Fruit fly (Drosophila melanogaster) whole organism, prepupa: ENCODE results near the gene comm3.

ENCODE experiments used
- Blimp-1 ChIP-seq: fragments of 200-800 bp; sonication (Bioruptor generic); optimal IDR thresholded peaks from 3 replicates; lab custom pipeline; 2017; ENCODE audit warnings: missing biosample characterization, missing genetic modification characterization, mild to moderate bottlenecking, moderate library complexity, missing genetic modification reagents
- CG10631 ChIP-seq: fragments of 200-800 bp; sonication (Bioruptor generic); optimal IDR thresholded peaks from 2 replicates; lab custom pipeline; 2016; ENCODE audit warnings: missing biosample characterization, missing genetic modification characterization
- CG11294 ChIP-seq: fragments of 200-800 bp; sonication (Bioruptor generic); IDR thresholded peaks from 2 replicates; pipeline ENCODE4 v1.3.6; 2022; ENCODE audit warnings: missing biosample characterization, missing genetic modification characterization
- CG11762 ChIP-seq: fragments of 200-800 bp; sonication (Bioruptor generic); optimal IDR thresholded peaks from 3 replicates; lab custom pipeline; 2016; ENCODE audit warnings: missing biosample characterization, missing genetic modification characterization; ENCODE audit not compliant: insufficient read depth
- CG11902 ChIP-seq: fragments of 200-800 bp; sonication (Bioruptor generic); optimal IDR thresholded peaks from 3 replicates; lab custom pipeline; 2016; ENCODE audit warnings: missing biosample characterization, missing genetic modification characterization
- CG1621 ChIP-seq: fragments of 200-800 bp; sonication (Bioruptor generic); optimal IDR thresholded peaks from 3 replicates; lab custom pipeline; 2018; ENCODE audit warnings: missing biosample characterization, mild to moderate bottlenecking, missing genetic modification characterization
- CG16779 ChIP-seq: fragments of 200-800 bp; sonication (Bioruptor generic); optimal IDR thresholded peaks from 3 replicates; lab custom pipeline; 2017; ENCODE audit warnings: missing biosample characterization, mild to moderate bottlenecking, missing genetic modification characterization
- CG31627 ChIP-seq: fragments of 200-800 bp; sonication (Bioruptor generic); optimal IDR thresholded peaks from 3 replicates; lab custom pipeline; 2016; ENCODE audit warnings: missing biosample characterization, missing genetic modification characterization
- CG32006 ChIP-seq: fragments of 200-800 bp; sonication (Bioruptor generic); optimal IDR thresholded peaks from 3 replicates; lab custom pipeline; 2017; ENCODE audit warnings: missing biosample characterization, mild to moderate bottlenecking, missing genetic modification characterization
- CG34406 ChIP-seq: fragments of 200-800 bp; sonication (Bioruptor generic); optimal IDR thresholded peaks from 3 replicates; lab custom pipeline; 2016; ENCODE audit warnings: missing biosample characterization, missing genetic modification characterization
- CG3919 ChIP-seq: fragments of 200-800 bp; sonication (Bioruptor generic); optimal IDR thresholded peaks from 3 replicates; lab custom pipeline; 2016; ENCODE audit warnings: missing biosample characterization, missing genetic modification characterization
- CG4318 ChIP-seq: fragments of 200-800 bp; sonication (Bioruptor generic); optimal IDR thresholded peaks from 3 replicates; lab custom pipeline; 2017; ENCODE audit warnings: missing biosample characterization, mild to moderate bottlenecking, missing genetic modification characterization
- CG6163 ChIP-seq: fragments of 200-800 bp; sonication (Bioruptor generic); IDR thresholded peaks from 3 replicates; pipeline ENCODE4 v1.3.6; 2022; ENCODE audit warnings: missing biosample characterization, missing genetic modification characterization
- CG6792 ChIP-seq: fragments of 200-800 bp; sonication (Bioruptor generic); optimal IDR thresholded peaks from 3 replicates; lab custom pipeline; 2016; ENCODE audit warnings: missing biosample characterization, missing genetic modification characterization
- CG6808 ChIP-seq: fragments of 200-800 bp; sonication (Bioruptor generic); optimal IDR thresholded peaks from 3 replicates; lab custom pipeline; 2017; ENCODE audit warnings: missing biosample characterization, missing genetic modification characterization, mild to moderate bottlenecking, moderate library complexity, missing genetic modification reagents
- CG7368 ChIP-seq: fragments of 200-800 bp; sonication (Bioruptor generic); optimal IDR thresholded peaks from 3 replicates; lab custom pipeline; 2016; ENCODE audit warnings: missing biosample characterization, missing genetic modification characterization
- CG8319 ChIP-seq: fragments of 200-800 bp; sonication (Bioruptor generic); optimal IDR thresholded peaks from 3 replicates; lab custom pipeline; 2016; ENCODE audit warnings: missing biosample characterization, missing genetic modification characterization
- CG8632 ChIP-seq: fragments of 200-800 bp; sonication (Bioruptor generic); optimal IDR thresholded peaks from 3 replicates; lab custom pipeline; 2016; ENCODE audit warnings: missing biosample characterization, missing genetic modification characterization
- CG9139 ChIP-seq: fragments of 200-800 bp; sonication (Bioruptor generic); optimal IDR thresholded peaks from 3 replicates; lab custom pipeline; 2017; ENCODE audit warnings: missing biosample characterization, mild to moderate bottlenecking, missing genetic modification characterization
- Eip75B ChIP-seq: fragments of 200-800 bp; sonication (Bioruptor generic); optimal IDR thresholded peaks from 3 replicates; lab custom pipeline; 2016; ENCODE audit warnings: missing biosample characterization, missing genetic modification characterization
- Eip78C ChIP-seq: fragments of 200-800 bp; sonication (Bioruptor generic); peaks from one replicate; lab custom pipeline; 2016; ENCODE audit warnings: missing biosample characterization, missing genetic modification characterization
- Eip93F ChIP-seq: fragments of 200-800 bp; sonication (Bioruptor generic); optimal IDR thresholded peaks from 2 replicates; lab custom pipeline; 2016; ENCODE audit warnings: missing biosample characterization, mild to moderate bottlenecking, missing genetic modification characterization
- Ets21C ChIP-seq: fragments of 200-800 bp; sonication (Bioruptor generic); optimal IDR thresholded peaks from 3 replicates; lab custom pipeline; 2016; ENCODE audit warnings: missing biosample characterization, missing genetic modification characterization
- Ets96B ChIP-seq: fragments of 200-800 bp; optimal IDR thresholded peaks from 2 replicates; lab custom pipeline; 2019; ENCODE audit warnings: missing biosample characterization, mild to moderate bottlenecking, missing genetic modification characterization, moderate library complexity
- Gug ChIP-seq: fragments of 200-800 bp; sonication (Bioruptor generic); IDR thresholded peaks from 2 replicates; pipeline ENCODE4 v1.3.6; 2022; ENCODE audit warnings: missing biosample characterization, missing genetic modification characterization
- Hr38 ChIP-seq: sonication (Bioruptor generic); optimal IDR thresholded peaks from 2 replicates; lab custom pipeline; 2016; ENCODE audit warnings: missing biosample characterization, missing genetic modification characterization
- Hr39 ChIP-seq: fragments of 200-800 bp; sonication (Bioruptor generic); optimal IDR thresholded peaks from 2 replicates; lab custom pipeline; 2016; ENCODE audit warnings: missing biosample characterization, missing genetic modification characterization
- Hr4 ChIP-seq: fragments of 200-800 bp; sonication (Bioruptor generic); optimal IDR thresholded peaks from 3 replicates; lab custom pipeline; 2016; ENCODE audit warnings: missing biosample characterization, missing genetic modification characterization
- Lpt ChIP-seq: fragments of 200-800 bp; sonication (Bioruptor generic); optimal IDR thresholded peaks from 3 replicates; lab custom pipeline; 2016; ENCODE audit warnings: missing biosample characterization, missing genetic modification characterization
- Met ChIP-seq: fragments of 200-800 bp; sonication (Bioruptor generic); optimal IDR thresholded peaks from 3 replicates; lab custom pipeline; 2016; ENCODE audit warnings: missing biosample characterization, missing genetic modification characterization
- Sox102F ChIP-seq: fragments of 200-800 bp; sonication (Bioruptor generic); optimal IDR thresholded peaks from 2 replicates; lab custom pipeline; 2016; ENCODE audit warnings: missing biosample characterization, mild to moderate bottlenecking, missing genetic modification characterization
- Sox14 ChIP-seq: fragments of 200-800 bp; sonication (Bioruptor generic); optimal IDR thresholded peaks from 3 replicates; lab custom pipeline; 2016; ENCODE audit warnings: missing biosample characterization, missing genetic modification characterization
- Sox15 ChIP-seq: fragments of 200-800 bp; sonication (Bioruptor generic); optimal IDR thresholded peaks from 3 replicates; lab custom pipeline; 2016; ENCODE audit warnings: missing biosample characterization, missing genetic modification characterization
- achi ChIP-seq: fragments of 200-800 bp; sonication (Bioruptor generic); optimal IDR thresholded peaks from 3 replicates; lab custom pipeline; 2016; ENCODE audit warnings: missing biosample characterization, missing genetic modification characterization
- acj6 ChIP-seq: fragments of 200-800 bp; sonication (Bioruptor generic); optimal IDR thresholded peaks from 3 replicates; lab custom pipeline; 2016; ENCODE audit warnings: missing biosample characterization, missing genetic modification characterization
- dac ChIP-seq: fragments of 200-800 bp; sonication (Bioruptor generic); optimal IDR thresholded peaks from 2 replicates; lab custom pipeline; 2017; ENCODE audit warnings: missing biosample characterization, mild to moderate bottlenecking, missing genetic modification characterization
- dsx ChIP-seq: fragments of 200-800 bp; optimal IDR thresholded peaks from 3 replicates; lab custom pipeline; 2019; ENCODE audit warnings: missing biosample characterization, mild to moderate bottlenecking, missing genetic modification characterization, moderate library complexity; ENCODE audit not compliant: poor library complexity, severe bottlenecking
- eg ChIP-seq: fragments of 200-800 bp; sonication (Bioruptor generic); IDR thresholded peaks from 3 replicates; pipeline ENCODE4 v1.3.6; 2022; ENCODE audit warnings: missing biosample characterization, missing genetic modification characterization
- esn ChIP-seq: fragments of 200-800 bp; sonication (Bioruptor generic); optimal IDR thresholded peaks from 2 replicates; lab custom pipeline; 2016; ENCODE audit warnings: missing biosample characterization, mild to moderate bottlenecking, missing genetic modification characterization, moderate library complexity
- fd59A ChIP-seq: fragments of 200-800 bp; sonication (Bioruptor generic); optimal IDR thresholded peaks from 2 replicates; lab custom pipeline; 2017; ENCODE audit warnings: missing biosample characterization, mild to moderate bottlenecking, missing genetic modification characterization, missing genetic modification reagents
- fkh ChIP-seq: fragments of 200-800 bp; sonication (Bioruptor generic); optimal IDR thresholded peaks from 3 replicates; lab custom pipeline; 2017; ENCODE audit warnings: missing biosample characterization, mild to moderate bottlenecking, missing genetic modification characterization, moderate library complexity
- lz ChIP-seq: fragments of 200-800 bp; sonication (Bioruptor generic); optimal IDR thresholded peaks from 3 replicates; lab custom pipeline; 2016; ENCODE audit warnings: missing biosample characterization, missing genetic modification characterization
- net ChIP-seq: fragments of 200-800 bp; sonication (Bioruptor generic); optimal IDR thresholded peaks from 3 replicates; lab custom pipeline; 2016; ENCODE audit warnings: missing biosample characterization, missing genetic modification characterization
- pdm3 ChIP-seq: fragments of 200-800 bp; sonication (Bioruptor generic); optimal IDR thresholded peaks from 3 replicates; lab custom pipeline; 2016; ENCODE audit warnings: missing biosample characterization, missing genetic modification characterization
- salr ChIP-seq, 2 experiments: fragments of 200-800 bp; sonication (Bioruptor generic); optimal IDR thresholded peaks; 3 replicates each; lab custom pipeline; 2016 to 2018; ENCODE audit warnings: missing biosample characterization in 2 of 2, missing genetic modification characterization in 2 of 2, mild to moderate bottlenecking in 1 of 2
- ss ChIP-seq, 2 experiments: fragments of 200-800 bp; sonication (Bioruptor generic); optimal IDR thresholded peaks; 2 replicates in 1 of 2; 3 replicates in 1 of 2; lab custom pipeline; 2017 to 2018; ENCODE audit warnings: mild to moderate bottlenecking in 2 of 2, missing biosample characterization in 2 of 2, missing genetic modification characterization in 2 of 2, moderate library complexity in 1 of 2
- svp ChIP-seq: fragments of 200-800 bp; sonication (Bioruptor generic); peaks from one replicate; lab custom pipeline; 2016; ENCODE audit warnings: missing biosample characterization, missing genetic modification characterization
- topi ChIP-seq: fragments of 200-800 bp; sonication (Bioruptor generic); optimal IDR thresholded peaks from 3 replicates; lab custom pipeline; 2016; ENCODE audit warnings: missing biosample characterization, missing genetic modification characterization

comm3 gene

DNA sequence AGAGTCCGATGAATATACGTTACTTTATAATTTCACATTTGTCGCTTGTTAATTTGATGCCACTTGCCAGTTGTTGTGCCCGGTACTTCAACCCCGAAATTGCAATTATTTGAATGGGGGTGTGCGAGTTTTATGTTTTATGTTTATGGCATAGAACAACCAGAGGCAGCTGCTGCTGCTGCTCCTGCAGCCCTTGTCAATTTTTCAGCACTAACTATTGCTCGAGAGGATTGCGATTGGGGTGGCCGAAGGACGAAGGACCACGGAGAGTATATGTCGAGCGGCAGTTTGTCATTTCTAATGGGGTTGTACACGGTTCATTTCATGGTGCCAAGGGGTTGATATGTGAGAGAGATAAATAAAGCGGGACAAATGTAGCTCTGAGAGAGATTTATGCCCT lies 23.5 kb downstream of the comm3 start:
- TF ChIP-seq CG3919: no peak
- no peak for TF ChIP-seq Met (GFP tag; lab: Kevin White, UChicago)
- no peak for TF ChIP-seq fd59A
- no peak for TF ChIP-seq CG11762
- no peak for TF ChIP-seq lz
- TF ChIP-seq CG32006 (GFP tag; lab: Kevin White, UChicago): no peak
- TF ChIP-seq svp (GFP tag; lab: Kevin White, UChicago): peak; percentile 13
- TF ChIP-seq, all 60 proteins: peak for 1

DNA sequence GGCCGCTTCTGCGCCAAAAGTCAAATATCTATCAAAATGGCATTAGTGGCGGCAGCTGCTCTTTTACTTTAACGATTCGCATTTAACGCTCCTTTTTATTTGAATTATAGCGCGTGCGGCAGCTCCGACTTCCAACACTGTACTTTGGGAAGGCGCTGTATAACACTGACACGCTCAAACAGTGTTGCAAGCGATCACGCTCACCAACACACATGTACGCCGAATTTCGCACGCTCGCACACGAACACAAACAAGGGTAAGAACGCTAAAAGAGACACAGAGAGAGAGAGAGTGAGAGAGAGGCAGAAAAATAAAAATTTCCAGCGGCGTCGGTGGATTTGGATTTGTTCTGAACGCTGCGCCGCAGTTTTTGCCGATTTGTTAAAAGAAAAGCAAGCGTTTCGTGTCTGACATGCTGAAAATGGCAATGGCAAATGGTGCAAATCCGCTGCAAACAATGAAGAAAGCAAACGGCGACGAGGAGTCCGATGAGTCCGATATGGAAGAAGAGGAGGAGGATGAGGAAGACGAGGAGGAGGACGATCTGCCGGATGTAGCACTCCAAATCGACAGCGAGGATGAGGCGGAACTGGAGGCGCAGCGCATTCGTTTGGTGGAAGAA lies 27.8 kb downstream of the comm3 start, which contains the start of gene Phs:
Phs (plus strand) TSS at position 276 of the 622 bp plus-strand sequence.
- peak; percentile 66 for TF ChIP-seq net
- TF ChIP-seq Gug (GFP tag; lab: Robert Waterston, UW): peak; percentile 33; the same call in 1 of the 2 replicates
- TF ChIP-seq ss (GFP tag; optimal IDR thresholded peaks at IDR 0.05; lab: Kevin White, UChicago): peak; percentile 34 to 64
- TF ChIP-seq CG10631 (GFP tag; lab: Kevin White, UChicago): peak; percentile 67
- TF ChIP-seq Sox102F (GFP tag; lab: Kevin White, UChicago): peak; percentile 71
- TF ChIP-seq Eip75B (GFP tag; lab: Kevin White, UChicago): peak; percentile 70
- TF ChIP-seq lz: peak; percentile 86
- TF ChIP-seq fkh (GFP tag; lab: Kevin White, UChicago): peak; percentile 57
- TF ChIP-seq CG32006 (GFP tag; lab: Kevin White, UChicago): peak; percentile 59
- TF ChIP-seq salr (GFP tag; optimal IDR thresholded peaks at IDR 0.05; lab: Kevin White, UChicago): peak; percentile 6 to 51
- peak; percentile 41 for TF ChIP-seq CG6808 (GFP tag; lab: Kevin White, UChicago)
- peak; percentile 86 for TF ChIP-seq Sox14 (GFP tag; lab: Kevin White, UChicago)
- TF ChIP-seq Eip93F (GFP tag; lab: Kevin White, UChicago): no peak
- TF ChIP-seq CG4318 (GFP tag; lab: Kevin White, UChicago): no peak
- peak; percentile 63 for TF ChIP-seq Ets21C
- peak; percentile 32 for TF ChIP-seq fd59A
- peak; percentile 31 for TF ChIP-seq CG1621 (tag; lab: Kevin White, UChicago)
- TF ChIP-seq achi (GFP tag; lab: Kevin White, UChicago): peak; percentile 68
- peak; percentile 85 for TF ChIP-seq topi
- peak; percentile 88 for TF ChIP-seq CG31627 (GFP tag; lab: Kevin White, UChicago)
- peak; percentile 85 for TF ChIP-seq Eip78C
- no peak for TF ChIP-seq Lpt (GFP tag; lab: Kevin White, UChicago)
- TF ChIP-seq CG7368 (GFP tag; lab: Kevin White, UChicago): peak; percentile 69
- TF ChIP-seq esn (GFP tag; lab: Kevin White, UChicago): peak; percentile 82
- peak; percentile 66 for TF ChIP-seq CG6792 (GFP tag; lab: Kevin White, UChicago)
- peak; percentile 70 for TF ChIP-seq CG6163
- TF ChIP-seq eg (GFP tag; lab: Robert Waterston, UW): peak; percentile 69
- no peak for TF ChIP-seq CG11762
- TF ChIP-seq pdm3: peak; percentile 74
- TF ChIP-seq svp (GFP tag; lab: Kevin White, UChicago): peak; percentile 85
- TF ChIP-seq Hr38 (GFP tag; lab: Kevin White, UChicago): no peak
- peak; percentile 28 for TF ChIP-seq Hr4
- peak; percentile 63 for TF ChIP-seq CG11902 (GFP tag; lab: Kevin White, UChicago)
- TF ChIP-seq CG34406 (GFP tag; lab: Kevin White, UChicago): peak; percentile 0
- TF ChIP-seq CG8632 (GFP tag; lab: Kevin White, UChicago): peak; percentile 15
- TF ChIP-seq CG16779: peak; percentile 29
- TF ChIP-seq CG11294 (GFP tag; lab: Robert Waterston, UW): peak; percentile 32; the same call in 1 of the 2 replicates
- TF ChIP-seq Hr39 (GFP tag; lab: Kevin White, UChicago): peak; percentile 77
- TF ChIP-seq Sox15: peak; percentile 51
- peak; percentile 61 for TF ChIP-seq acj6
- TF ChIP-seq dac (GFP tag; lab: Kevin White, UChicago): peak; percentile 41
- TF ChIP-seq Ets96B (tag; lab: Kevin White, UChicago): peak; percentile 26
- TF ChIP-seq CG3919: peak; percentile 90
- peak; percentile 59 for TF ChIP-seq CG8319
- TF ChIP-seq CG9139 (GFP tag; lab: Kevin White, UChicago): peak; percentile 16
- peak; percentile 72 for TF ChIP-seq dsx
- TF ChIP-seq Blimp-1 (GFP tag; lab: Kevin White, UChicago): peak; percentile 50
